Worm (Caenorhabditis elegans): ENCODE measurements around the gene igdb-3.

Gene igdb-3

ce11 chrX:6360077-6360476, 25.2 kb upstream of the igdb-3 start:
- TF ChIP-seq ceh-9 (tag; optimal IDR thresholded peaks at IDR 0.05): no peak
- TF ChIP-seq odd-2 (tag; optimal IDR thresholded peaks at IDR 0.05): no peak
- no peak for TF ChIP-seq pqm-1 (tag; optimal IDR thresholded peaks at IDR 0.05)

DNA sequence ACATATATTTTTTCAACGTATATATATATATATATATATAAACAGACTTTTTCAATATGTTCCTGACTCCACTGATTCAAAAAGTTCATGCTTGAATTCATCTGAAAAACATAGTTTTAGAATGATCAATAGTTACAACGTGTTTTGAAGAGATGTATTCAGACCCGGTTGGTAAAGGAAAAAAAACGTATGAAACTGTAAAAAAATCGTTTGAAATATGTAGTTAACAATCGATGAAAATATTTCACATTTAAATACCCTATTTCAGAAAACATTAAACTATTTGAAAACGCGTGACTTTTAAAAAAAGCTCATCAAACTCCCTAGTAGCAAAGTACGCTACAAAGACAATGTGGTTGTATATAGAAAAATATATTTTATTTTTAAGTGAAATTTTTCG, 24.6 kb upstream of the igdb-3 start, which contains the start of gene C03B1.14:
C03B1.14 (minus strand) TSS at position 101 of the 400 bp plus-strand sequence.
- no peak for TF ChIP-seq unc-55 (GFP tag; optimal IDR thresholded peaks at IDR 0.05)
- TF ChIP-seq ceh-14 (tag; optimal IDR thresholded peaks at IDR 0.05): no peak
- TF ChIP-seq tbx-7 (tag; optimal IDR thresholded peaks at IDR 0.05): no peak
- no peak for TF ChIP-seq zip-5 (tag; optimal IDR thresholded peaks at IDR 0.05)
- TF ChIP-seq sox-4 (tag; optimal IDR thresholded peaks at IDR 0.05): no peak
- TF ChIP-seq lim-6 (tag; optimal IDR thresholded peaks at IDR 0.05): no peak
- no peak for TF ChIP-seq hlh-13 (GFP tag; optimal IDR thresholded peaks at IDR 0.05)
- no peak for TF ChIP-seq unc-42 (tag; optimal IDR thresholded peaks at IDR 0.05)
- TF ChIP-seq ceh-24 (tag; optimal IDR thresholded peaks at IDR 0.05): no peak
- TF ChIP-seq ceh-34 (tag; optimal IDR thresholded peaks at IDR 0.05): no peak

DNA sequence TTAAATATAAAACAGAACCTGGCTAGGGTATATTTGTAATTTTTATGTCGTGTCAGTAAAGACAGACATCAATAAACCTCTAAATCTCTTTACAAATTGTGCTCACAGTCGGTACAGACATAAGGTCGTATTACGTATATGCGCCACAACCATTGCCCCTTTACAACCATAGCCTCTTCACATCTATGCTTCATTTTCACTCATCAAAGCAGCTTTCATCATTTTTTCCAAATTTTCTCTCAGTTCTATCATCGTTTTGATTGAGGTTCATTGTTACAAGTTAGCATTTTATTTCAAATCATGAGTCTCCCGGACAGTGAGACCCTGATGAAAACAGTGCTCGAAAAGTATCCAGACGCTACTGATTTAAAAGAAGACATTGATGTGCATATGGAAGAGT, 21.1 kb upstream of the igdb-3 start, which contains the start of gene C03B1.4:
C03B1.4 (plus strand) TSS at position 301 of the 400 bp plus-strand sequence.
- TF ChIP-seq Y22D7AL.16 (tag; optimal IDR thresholded peaks at IDR 0.05) (no peak), elt-2 (tag; optimal IDR thresholded peaks at IDR 0.05) (no peak), sdc-2 (tag; optimal IDR thresholded peaks at IDR 0.05) (no peak), fax-1 (tag; optimal IDR thresholded peaks at IDR 0.05) (no peak), odd-2 (tag; optimal IDR thresholded peaks at IDR 0.05) (no peak), npax-4 (tag; optimal IDR thresholded peaks at IDR 0.05) (no peak), C08G9.2 (tag; optimal IDR thresholded peaks at IDR 0.05) (no peak), ama-1 (optimal IDR thresholded peaks at IDR 0.05) (no peak), ceh-9 (tag; optimal IDR thresholded peaks at IDR 0.05) (no peak), eyg-1 (tag; optimal IDR thresholded peaks at IDR 0.05) (no peak), pag-3 (tag; optimal IDR thresholded peaks at IDR 0.05; ENCODE audit: borderline replicate concordance) (no peak), ceh-14 (tag; optimal IDR thresholded peaks at IDR 0.05) (no peak), T23F11.4 (GFP tag; optimal IDR thresholded peaks at IDR 0.05) (no peak), tbx-7 (tag; optimal IDR thresholded peaks at IDR 0.05) (no peak), pha-4 (tag; optimal IDR thresholded peaks at IDR 0.05) (no peak), ceh-45 (GFP tag; IDR thresholded peaks at IDR 0.05) (no peak), fkh-6 (tag; optimal IDR thresholded peaks at IDR 0.05) (no peak), ceh-24 (tag; optimal IDR thresholded peaks at IDR 0.05) (no peak)

DNA sequence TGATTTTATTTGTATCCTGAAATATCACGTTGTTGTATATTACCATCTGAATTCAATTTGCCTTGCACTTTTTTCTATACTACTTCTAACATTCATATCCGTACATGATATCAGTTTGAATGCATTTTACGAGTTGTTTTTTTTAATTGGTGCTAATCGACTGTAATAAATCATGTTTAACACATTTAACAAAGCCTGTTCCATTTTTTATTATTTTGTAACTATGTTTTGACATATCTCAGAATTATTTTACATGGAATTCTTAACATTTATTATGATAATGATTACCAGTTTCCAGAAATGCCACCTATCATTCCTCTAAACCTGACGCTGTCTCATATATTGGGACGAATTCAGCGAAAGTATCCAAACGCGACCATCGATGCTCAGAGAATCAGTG, 19.6 kb upstream of the igdb-3 start, which contains the start of gene C03B1.3:
C03B1.3 (plus strand) TSS at position 301 of the 400 bp plus-strand sequence.
- TF ChIP-seq hlh-30 (tag; optimal IDR thresholded peaks at IDR 0.05; ENCODE audit: insufficient read depth): no peak
- no peak for TF ChIP-seq ceh-22 (tag; optimal IDR thresholded peaks at IDR 0.05)
- no peak for TF ChIP-seq ceh-6 (GFP tag; optimal IDR thresholded peaks at IDR 0.05)
- no peak for TF ChIP-seq ahr-1 (tag; optimal IDR thresholded peaks at IDR 0.05)
- no peak for TF ChIP-seq F13H6.1 (tag; optimal IDR thresholded peaks at IDR 0.05)
- no peak for TF ChIP-seq elt-4 (tag; optimal IDR thresholded peaks at IDR 0.05)
- TF ChIP-seq dmd-4 (tag; optimal IDR thresholded peaks at IDR 0.05; ENCODE audit: borderline replicate concordance): no peak
- no peak for TF ChIP-seq unc-3 (GFP tag; conservative IDR thresholded peaks at IDR 0.05)
- TF ChIP-seq unc-3 (tag; optimal IDR thresholded peaks at IDR 0.05): no peak
- no peak for TF ChIP-seq K09A11.1 (tag; optimal IDR thresholded peaks at IDR 0.05; ENCODE audit: insufficient read depth)
- TF ChIP-seq fkh-10 (GFP tag; optimal IDR thresholded peaks at IDR 0.05): no peak
- TF ChIP-seq ceh-14 (tag; optimal IDR thresholded peaks at IDR 0.05): no peak
- no peak for TF ChIP-seq ttx-3 (tag; optimal IDR thresholded peaks at IDR 0.05)
- TF ChIP-seq hlh-8 (tag; optimal IDR thresholded peaks at IDR 0.05): no peak
- no peak for TF ChIP-seq pax-1 (tag; optimal IDR thresholded peaks at IDR 0.05)
- TF ChIP-seq fax-1 (tag; optimal IDR thresholded peaks at IDR 0.05): no peak
